Worm (Caenorhabditis elegans) whole organism, young adult: ENCODE measurements around the gene ZK512.2.

Source experiments
- F57C9.4 ChIP-seq: sonication (generic microtip); optimal IDR thresholded peaks from 2 replicates; lab custom pipeline; 2017; ENCODE audit warnings: mild to moderate bottlenecking, missing genetic modification characterization, missing compliant biosample characterization
- T07F8.4 ChIP-seq: sonication (generic microtip); optimal IDR thresholded peaks from 2 replicates; lab custom pipeline; 2016; ENCODE audit warnings: mild to moderate bottlenecking, missing genetic modification characterization, moderate library complexity, missing compliant biosample characterization
- ceh-58 ChIP-seq: fragments of 200-800 bp; sonication (Bioruptor generic); IDR thresholded peaks from 2 replicates; pipeline ENCODE4 v1.3.6; 2022; ENCODE audit warnings: missing genetic modification characterization, missing compliant biosample characterization
- egl-18 ChIP-seq: fragments of 200-800 bp; sonication (Bioruptor generic); IDR thresholded peaks from 2 replicates; pipeline ENCODE4 v1.3.6; 2022; ENCODE audit warnings: missing genetic modification reagents, missing genetic modification characterization, missing compliant biosample characterization
- egrh-3 ChIP-seq: fragments of 200-800 bp; sonication (Bioruptor generic); IDR thresholded peaks from 2 replicates; pipeline ENCODE4 v1.3.6; 2022; ENCODE audit warnings: missing genetic modification reagents, missing genetic modification characterization, missing compliant biosample characterization

- TF ChIP-seq F57C9.4 (tag; lab: Kevin White, UChicago): no peak
- TF ChIP-seq egrh-3 (GFP tag; lab: Robert Waterston, UW): no peak
- TF ChIP-seq egl-18: no peak
- no peak for TF ChIP-seq ceh-58
- TF ChIP-seq T07F8.4 (tag; lab: Kevin White, UChicago): no peak
These were observed 31.4 kb upstream of the ZK512.2 start for ce11 chrIII:9176008-9176407.
